Fruit fly (Drosophila melanogaster): Measurements from ENCODE around the gene Nuak.

Nuak gene

dm6 chr3R:10350741-10351629, 86.9 kb downstream of the Nuak start (continued):
- TF ChIP-seq CG1647 (GFP tag; optimal IDR thresholded peaks at IDR 0.05) = peak; percentile 1
- peak; percentile 64 for TF ChIP-seq jumu (GFP tag; optimal IDR thresholded peaks at IDR 0.05)
- TF ChIP-seq CG14860 (GFP tag; IDR thresholded peaks at IDR 0.05; ENCODE audit: partially characterized antibody) = no peak
- TF ChIP-seq gfzf (GFP tag; optimal IDR thresholded peaks at IDR 0.05) = no peak
- peak; percentile 80 for TF ChIP-seq unpg (GFP tag; optimal IDR thresholded peaks at IDR 0.05)
- TF ChIP-seq zfh1 (GFP tag; IDR thresholded peaks at IDR 0.05) = no peak
- no peak for TF ChIP-seq klu (GFP tag; IDR thresholded peaks at IDR 0.05)
- TF ChIP-seq zf30C (GFP tag; optimal IDR thresholded peaks at IDR 0.05) = peak; percentile 39
- TF ChIP-seq eve (GFP tag; optimal IDR thresholded peaks at IDR 0.05) = peak in 1 of 2 experiments; percentile 92
- peak; percentile 36 for TF ChIP-seq CG4854 (GFP tag; optimal IDR thresholded peaks at IDR 0.05)
- no peak for TF ChIP-seq vvl (GFP tag; IDR thresholded peaks at IDR 0.05)
- TF ChIP-seq bigmax (GFP tag; optimal IDR thresholded peaks at IDR 0.05) = no peak
- peak; percentile 80 for TF ChIP-seq schlank (tag; optimal IDR thresholded peaks at IDR 0.05)
- no peak for TF ChIP-seq Rx (GFP tag; IDR thresholded peaks at IDR 0.05)
- peak; percentile 87 for TF ChIP-seq mirr (GFP tag; optimal IDR thresholded peaks at IDR 0.05)
- TF ChIP-seq abd-A (tag; optimal IDR thresholded peaks at IDR 0.05) = peak; percentile 91
- TF ChIP-seq CG1603 (tag; optimal IDR thresholded peaks at IDR 0.05) = peak; percentile 41
- TF ChIP-seq lov (optimal IDR thresholded peaks at IDR 0.05) = no peak
- no peak for TF ChIP-seq lov (GFP tag; IDR thresholded peaks at IDR 0.05)
- peak; percentile 75 for TF ChIP-seq tap (tag; optimal IDR thresholded peaks at IDR 0.05)
- no peak for TF ChIP-seq H15 (GFP tag; IDR thresholded peaks at IDR 0.05)
- TF ChIP-seq jing (GFP tag; optimal IDR thresholded peaks at IDR 0.05) = peak; percentile 50
- peak; percentile 30 for TF ChIP-seq CG1529 (GFP tag; optimal IDR thresholded peaks at IDR 0.05)
- TF ChIP-seq CG43689 (GFP tag; IDR thresholded peaks at IDR 0.05) = no peak
- peak; percentile 48 for TF ChIP-seq CG34376 (GFP tag; optimal IDR thresholded peaks at IDR 0.05)
- no peak for TF ChIP-seq D (optimal IDR thresholded peaks at IDR 0.05)
- peak; percentile 46 for TF ChIP-seq D (GFP tag; optimal IDR thresholded peaks at IDR 0.05)
- TF ChIP-seq fd64A (GFP tag; optimal IDR thresholded peaks at IDR 0.05) = peak; percentile 79
- TF ChIP-seq fd3F (GFP tag; optimal IDR thresholded peaks at IDR 0.05) = peak; percentile 89
- peak; percentile 93 for TF ChIP-seq grau (tag; optimal IDR thresholded peaks at IDR 0.05)
- TF ChIP-seq Hr39 (optimal IDR thresholded peaks at IDR 0.05) = no peak
- no peak for TF ChIP-seq CG11456 (GFP tag; IDR thresholded peaks at IDR 0.05)
- TF ChIP-seq kay (GFP tag; optimal IDR thresholded peaks at IDR 0.05) = peak; percentile 18
- TF ChIP-seq GATAe (GFP tag; conservative IDR thresholded peaks at IDR 0.05) = no peak
- TF ChIP-seq CG9609 (GFP tag; optimal IDR thresholded peaks at IDR 0.05) = peak; percentile 57
- TF ChIP-seq toy (GFP tag; IDR thresholded peaks at IDR 0.05) = no peak
- no peak for TF ChIP-seq CkIIα-i1 (GFP tag; IDR thresholded peaks at IDR 0.05)
- TF ChIP-seq gcm (GFP tag; optimal IDR thresholded peaks at IDR 0.05) = peak; percentile 52
- TF ChIP-seq dysf (GFP tag; IDR thresholded peaks at IDR 0.05) = no peak
- no peak for TF ChIP-seq hth (optimal IDR thresholded peaks at IDR 0.05)
- TF ChIP-seq CG12942 (GFP tag; optimal IDR thresholded peaks at IDR 0.05) = peak; percentile 61
- TF ChIP-seq CG6791 (GFP tag; IDR thresholded peaks at IDR 0.05; ENCODE audit: partially characterized antibody) = no peak
- TF ChIP-seq CG10565 (GFP tag; optimal IDR thresholded peaks at IDR 0.05) = peak; percentile 0
- peak; percentile 78 for TF ChIP-seq CG13424 (tag; optimal IDR thresholded peaks at IDR 0.05)
- peak; percentile 73 for TF ChIP-seq exex (tag; optimal IDR thresholded peaks at IDR 0.05)
- no peak for TF ChIP-seq btn (GFP tag; optimal IDR thresholded peaks at IDR 0.05)
- TF ChIP-seq CG17802 (tag; optimal IDR thresholded peaks at IDR 0.05) = no peak
- TF ChIP-seq CG17612 (GFP tag; IDR thresholded peaks at IDR 0.05) = no peak
- peak; percentile 66 for TF ChIP-seq fd96Cb (tag; optimal IDR thresholded peaks at IDR 0.05)
- TF ChIP-seq pan (optimal IDR thresholded peaks at IDR 0.05) = no peak
- TF ChIP-seq pan (GFP tag; optimal IDR thresholded peaks at IDR 0.05 in 1 of 2, IDR thresholded peaks at IDR 0.05 in 1 of 2) = no peak

Measured in whole organism, embryonic.